Fruit fly (Drosophila melanogaster) whole organism, wandering third instar larva: ENCODE data around the gene CG33645.
A peak's percentile ranks its signal among the peaks of the same experiment; 100 is the strongest.

Experiments used
- Abd-B ChIP-seq: fragments of >200 bp; optimal IDR thresholded peaks from 2 replicates; lab custom pipeline; 2017; ENCODE audit warnings: missing biosample characterization, missing genetic modification characterization
- CG32264 ChIP-seq: fragments of 200-800 bp; sonication (Bioruptor generic); optimal IDR thresholded peaks from 2 replicates; lab custom pipeline; 2016; ENCODE audit warnings: missing biosample characterization, missing genetic modification characterization
- CG9705 ChIP-seq: fragments of 200-800 bp; sonication (Bioruptor generic); optimal IDR thresholded peaks from 2 replicates; lab custom pipeline; 2018; ENCODE audit warnings: missing biosample characterization, mild to moderate bottlenecking, missing genetic modification characterization
- CrebA ChIP-seq: fragments of 200-800 bp; sonication (Bioruptor generic); optimal IDR thresholded peaks from 2 replicates; lab custom pipeline; 2016; ENCODE audit warnings: missing biosample characterization, mild to moderate bottlenecking, missing genetic modification characterization, borderline replicate concordance
- Dfd ChIP-seq: fragments of >200 bp; optimal IDR thresholded peaks from 2 replicates; lab custom pipeline; 2017; ENCODE audit warnings: missing biosample characterization, missing genetic modification characterization
- Dif ChIP-seq: fragments of 200-275, 200-300 bp; sonication (Bioruptor generic); optimal IDR thresholded peaks from 2 replicates; lab custom pipeline; 2018; ENCODE audit warnings: missing biosample characterization, missing genetic modification characterization; ENCODE audit not compliant: partially characterized antibody
- GATAd ChIP-seq: sonication (Bioruptor generic); optimal IDR thresholded peaks from 2 replicates; lab custom pipeline; 2016; ENCODE audit warnings: missing biosample characterization, missing genetic modification characterization
- HLH106 ChIP-seq: fragments of 200-800 bp; optimal IDR thresholded peaks from 3 replicates; lab custom pipeline; 2019; ENCODE audit warnings: missing biosample characterization, mild to moderate bottlenecking, missing genetic modification characterization, moderate library complexity
- Hnf4 ChIP-seq: fragments of 200-800 bp; sonication (Bioruptor generic); optimal IDR thresholded peaks from 2 replicates; lab custom pipeline; 2016; ENCODE audit warnings: missing biosample characterization, mild to moderate bottlenecking, missing genetic modification characterization
- Hr78 ChIP-seq: fragments of >200 bp; optimal IDR thresholded peaks from 2 replicates; lab custom pipeline; 2017; ENCODE audit warnings: missing biosample characterization, missing genetic modification characterization
- Hr83 ChIP-seq: fragments of 200-300 bp; sonication (Bioruptor generic); optimal IDR thresholded peaks from 2 replicates; lab custom pipeline; 2016; ENCODE audit warnings: missing biosample characterization, mild to moderate bottlenecking, missing genetic modification characterization, moderate library complexity; ENCODE audit not compliant: poor library complexity, severe bottlenecking
- Jra ChIP-seq: sonication (Bioruptor generic); optimal IDR thresholded peaks from 2 replicates; lab custom pipeline; 2016; ENCODE audit warnings: missing biosample characterization, missing genetic modification characterization
- Mio ChIP-seq: sonication (Bioruptor generic); optimal IDR thresholded peaks from 2 replicates; lab custom pipeline; 2016; ENCODE audit warnings: missing biosample characterization, missing genetic modification characterization
- Myc ChIP-seq: fragments of >200 bp; optimal IDR thresholded peaks from 2 replicates; lab custom pipeline; 2017
- N ChIP-seq: fragments of >200 bp; optimal IDR thresholded peaks from 2 replicates; lab custom pipeline; 2018; ENCODE audit warnings: missing biosample characterization, missing external identifiers, missing genetic modification characterization
- OdsH ChIP-seq: fragments of 200-800 bp; sonication (Bioruptor generic); optimal IDR thresholded peaks from 2 replicates; lab custom pipeline; 2016; ENCODE audit warnings: missing biosample characterization, mild to moderate bottlenecking, missing genetic modification characterization
- Rel ChIP-seq, 2 experiments: fragments of 200-800 bp; sonication (Bioruptor generic) in 1 of 2; optimal IDR thresholded peaks; 2 replicates in 1 of 2; 3 replicates in 1 of 2; lab custom pipeline; 2016 to 2019; ENCODE audit warnings: mild to moderate bottlenecking in 2 of 2, missing biosample characterization in 2 of 2, missing genetic modification characterization in 2 of 2, moderate library complexity in 1 of 2
- Sp1 ChIP-seq: fragments of 200-800 bp; sonication (Bioruptor generic); optimal IDR thresholded peaks from 3 replicates; lab custom pipeline; 2019; ENCODE audit warnings: missing biosample characterization, mild to moderate bottlenecking, missing genetic modification characterization, moderate library complexity
- Vsx2 ChIP-seq: fragments of 200-300, 225-300 bp; sonication (Bioruptor generic); optimal IDR thresholded peaks from 2 replicates; lab custom pipeline; 2018; ENCODE audit warnings: missing biosample characterization, missing genetic modification characterization; ENCODE audit not compliant: partially characterized antibody
- br ChIP-seq: fragments of 200-800 bp; sonication (Bioruptor generic); optimal IDR thresholded peaks from 2 replicates; lab custom pipeline; 2016; ENCODE audit warnings: missing biosample characterization, missing genetic modification characterization
- brk ChIP-seq: fragments of 200-800 bp; sonication (Bioruptor generic); optimal IDR thresholded peaks from 2 replicates; lab custom pipeline; 2016; ENCODE audit warnings: missing biosample characterization, mild to moderate bottlenecking, missing genetic modification characterization
- dl ChIP-seq, 2 experiments: fragments of 175-275, 200-275 bp in 1 of 2; fragments of 200-275 bp in 1 of 2; sonication (Bioruptor generic); optimal IDR thresholded peaks; lab custom pipeline; 2018; ENCODE audit warnings: mild to moderate bottlenecking in 2 of 2, missing biosample characterization in 2 of 2, missing genetic modification characterization in 2 of 2, moderate library complexity in 2 of 2; ENCODE audit not compliant: partially characterized antibody in 2 of 2, insufficient read depth in 1 of 2
- dmrt93B ChIP-seq: fragments of 200-800 bp; sonication (Bioruptor generic); optimal IDR thresholded peaks from 2 replicates; lab custom pipeline; 2018; ENCODE audit warnings: missing biosample characterization, mild to moderate bottlenecking, missing genetic modification characterization
- dsf ChIP-seq: sonication (Bioruptor generic); optimal IDR thresholded peaks from 2 replicates; lab custom pipeline; 2016; ENCODE audit warnings: missing biosample characterization, missing genetic modification characterization, borderline replicate concordance
- ey ChIP-seq: fragments of 200-800 bp; sonication (Bioruptor generic); optimal IDR thresholded peaks from 2 replicates; lab custom pipeline; 2016; ENCODE audit warnings: missing biosample characterization, missing genetic modification characterization
- foxo ChIP-seq, 2 experiments: fragments of 200-800 bp; sonication (Bioruptor generic); optimal IDR thresholded peaks; 2 replicates in 1 of 2; 3 replicates in 1 of 2; lab custom pipeline; 2016 to 2017; ENCODE audit warnings: missing biosample characterization in 2 of 2, missing genetic modification characterization in 2 of 2
- fru ChIP-seq: fragments of 200-800 bp; sonication (Bioruptor generic); optimal IDR thresholded peaks from 3 replicates; lab custom pipeline; 2016; ENCODE audit warnings: missing biosample characterization, mild to moderate bottlenecking, missing genetic modification characterization
- h ChIP-seq: fragments of 200-800 bp; sonication (Bioruptor generic); optimal IDR thresholded peaks from 3 replicates; lab custom pipeline; 2016; ENCODE audit warnings: missing biosample characterization, mild to moderate bottlenecking, missing genetic modification characterization
- jim ChIP-seq: fragments of 175-275, 200-325 bp; sonication (Bioruptor generic); optimal IDR thresholded peaks from 2 replicates; lab custom pipeline; 2016; ENCODE audit warnings: missing biosample characterization, mild to moderate bottlenecking, missing genetic modification characterization
- lola ChIP-seq: fragments of >200 bp; optimal IDR thresholded peaks from 2 replicates; lab custom pipeline; 2017; ENCODE audit warnings: missing biosample characterization, missing genetic modification characterization
- pan ChIP-seq: fragments of >200 bp; optimal IDR thresholded peaks from 2 replicates; lab custom pipeline; 2017
- psq ChIP-seq: fragments of 200-800 bp; sonication (Bioruptor generic); optimal IDR thresholded peaks from 3 replicates; lab custom pipeline; 2017; ENCODE audit warnings: missing biosample characterization, mild to moderate bottlenecking, missing genetic modification characterization, moderate library complexity
- rgr ChIP-seq: fragments of 200-800 bp; sonication (Bioruptor generic); optimal IDR thresholded peaks from 3 replicates; lab custom pipeline; 2016; ENCODE audit warnings: missing biosample characterization, mild to moderate bottlenecking, missing genetic modification characterization
- sage ChIP-seq: fragments of 200-800 bp; sonication (Bioruptor generic); optimal IDR thresholded peaks from 2 replicates; lab custom pipeline; 2016; ENCODE audit warnings: missing biosample characterization, mild to moderate bottlenecking, missing genetic modification characterization
- sv ChIP-seq: fragments of 200-800 bp; sonication (Bioruptor generic); optimal IDR thresholded peaks from 3 replicates; lab custom pipeline; 2016; ENCODE audit warnings: missing biosample characterization, missing genetic modification characterization
- tai ChIP-seq: sonication (Bioruptor generic); optimal IDR thresholded peaks from 2 replicates; lab custom pipeline; 2016; ENCODE audit warnings: missing biosample characterization, missing genetic modification characterization
- usp ChIP-seq: fragments of >200 bp; optimal IDR thresholded peaks from 2 replicates; lab custom pipeline; 2017; ENCODE audit warnings: missing biosample characterization, missing genetic modification characterization
- woc ChIP-seq: sonication (Bioruptor generic); optimal IDR thresholded peaks from 2 replicates; lab custom pipeline; 2016; ENCODE audit warnings: missing biosample characterization, mild to moderate bottlenecking, missing genetic modification characterization

Gene CG33645

dm6 chr2L:13513331-13514261 is 19.0 kb upstream of the CG33645 start:
- TF ChIP-seq CG32264 (GFP tag; lab: Kevin White, UChicago) = peak; percentile 31
- TF ChIP-seq Hr78 (GFP tag; lab: Kevin White, UChicago) = no peak
- peak; percentile 21 for TF ChIP-seq CG9705 (GFP tag; lab: Kevin White, UChicago)
- no peak for TF ChIP-seq dsf (GFP tag; lab: Kevin White, UChicago)
- TF ChIP-seq usp (GFP tag; lab: Kevin White, UChicago) = no peak
- peak; percentile 58 for TF ChIP-seq Hr83 (GFP tag; lab: Kevin White, UChicago)
- TF ChIP-seq br (GFP tag; lab: Kevin White, UChicago) = peak; percentile 66
- TF ChIP-seq HLH106 (tag; lab: Kevin White, UChicago) = peak; percentile 74
- peak; percentile 69 for TF ChIP-seq ey (GFP tag; lab: Kevin White, UChicago)
- peak; percentile 65 for TF ChIP-seq OdsH
- TF ChIP-seq dmrt93B (GFP tag; lab: Kevin White, UChicago) = peak; percentile 61
- TF ChIP-seq Myc (lab: Kevin White, UChicago) = no peak
- peak; percentile 75 for TF ChIP-seq jim (GFP tag; lab: Kevin White, UChicago)
- TF ChIP-seq Jra (GFP tag; lab: Kevin White, UChicago) = no peak
- peak; percentile 64 for TF ChIP-seq fru (GFP tag; lab: Kevin White, UChicago)
- no peak for TF ChIP-seq GATAd
- no peak for TF ChIP-seq N
- peak; percentile 67 for TF ChIP-seq rgr (GFP tag; lab: Kevin White, UChicago)
- TF ChIP-seq Vsx2 (GFP tag; lab: Kevin White, UChicago) = peak; percentile 97
- no peak for TF ChIP-seq lola (GFP tag; lab: Kevin White, UChicago)
- TF ChIP-seq psq = peak; percentile 51
- peak; percentile 24 for TF ChIP-seq h (GFP tag; lab: Kevin White, UChicago)
- no peak for TF ChIP-seq Rel (GFP tag; optimal IDR thresholded peaks at IDR 0.05; lab: Kevin White, UChicago)
- TF ChIP-seq Rel (tag; optimal IDR thresholded peaks at IDR 0.05; lab: Kevin White, UChicago) = no peak
- peak; percentile 98 to 99 for TF ChIP-seq dl (GFP tag; optimal IDR thresholded peaks at IDR 0.05; lab: Kevin White, UChicago; ENCODE audit: insufficient read depth in 1 of 2, partially characterized antibody in 2 of 2)
- peak; percentile 26 for TF ChIP-seq tai (GFP tag; lab: Kevin White, UChicago)
- no peak for TF ChIP-seq pan (lab: Kevin White, UChicago)
- peak; percentile 11 for TF ChIP-seq CrebA
- TF ChIP-seq Hnf4 (GFP tag; lab: Kevin White, UChicago) = peak; percentile 75
- TF ChIP-seq Dif (GFP tag; lab: Kevin White, UChicago) = peak; percentile 100
- TF ChIP-seq Sp1 (GFP tag; lab: Kevin White, UChicago) = peak; percentile 59
- peak; percentile 87 for TF ChIP-seq woc (GFP tag; lab: Kevin White, UChicago)
- peak; percentile 42 for TF ChIP-seq sage (GFP tag; lab: Kevin White, UChicago)
- peak; percentile 74 for TF ChIP-seq sv
- peak; percentile 52 for TF ChIP-seq brk
- no peak for TF ChIP-seq Mio (GFP tag; lab: Kevin White, UChicago)
- TF ChIP-seq Dfd (GFP tag; lab: Kevin White, UChicago) = no peak
- TF ChIP-seq Abd-B (GFP tag; lab: Kevin White, UChicago) = no peak
- peak in 1 of 2 experiments; percentile 75 for TF ChIP-seq foxo (GFP tag; optimal IDR thresholded peaks at IDR 0.05; lab: Kevin White, UChicago)
